Worm (Caenorhabditis elegans) whole organism, midembryonic: ENCODE data around the gene fbxb-19.

Experiments
- T22C8.4 ChIP-seq: fragments of 200-800 bp; sonication (Bioruptor generic); IDR thresholded peaks from 2 replicates; pipeline ENCODE4 v1.3.6; 2022; ENCODE audit warnings: missing genetic modification characterization, missing compliant biosample characterization
- cog-1 ChIP-seq: sonication (generic microtip); optimal IDR thresholded peaks from 2 replicates; lab custom pipeline; 2016; ENCODE audit warnings: missing genetic modification characterization, missing compliant biosample characterization
- flt-1 ChIP-seq: fragments of 200-800 bp; sonication (Bioruptor generic); IDR thresholded peaks from 2 replicates; pipeline ENCODE4 v1.3.6; 2022; ENCODE audit warnings: missing genetic modification characterization, missing compliant biosample characterization
- klf-2 ChIP-seq: fragments of 200-800 bp; sonication (Bioruptor generic); conservative IDR thresholded peaks from 2 replicates; pipeline ENCODE4 v1.3.6; 2022; ENCODE audit warnings: missing genetic modification reagents, missing genetic modification characterization, missing compliant biosample characterization
- med-1 ChIP-seq: sonication (generic microtip); optimal IDR thresholded peaks from 2 replicates; lab custom pipeline; 2017; ENCODE audit warnings: missing genetic modification characterization, mild to moderate bottlenecking, missing compliant biosample characterization, antibody characterized with exemption, missing genetic modification reagents; ENCODE audit not compliant: insufficient read depth
- ref-1 ChIP-seq: fragments of 200-800 bp; sonication (Bioruptor generic); conservative IDR thresholded peaks from 2 replicates; pipeline ENCODE4 v1.3.6; 2022; ENCODE audit warnings: missing genetic modification reagents, missing genetic modification characterization, missing compliant biosample characterization
- ztf-23 ChIP-seq: fragments of 200-800 bp; sonication (Bioruptor generic); IDR thresholded peaks from 2 replicates; pipeline ENCODE4 v1.3.6; 2022; ENCODE audit warnings: missing genetic modification reagents, missing genetic modification characterization, missing compliant biosample characterization
- ztf-29 ChIP-seq: fragments of 200-800 bp; sonication (Bioruptor generic); IDR thresholded peaks from 2 replicates; pipeline ENCODE4 v1.3.6; 2022; ENCODE audit warnings: missing genetic modification reagents, missing genetic modification characterization, missing compliant biosample characterization

DNA sequence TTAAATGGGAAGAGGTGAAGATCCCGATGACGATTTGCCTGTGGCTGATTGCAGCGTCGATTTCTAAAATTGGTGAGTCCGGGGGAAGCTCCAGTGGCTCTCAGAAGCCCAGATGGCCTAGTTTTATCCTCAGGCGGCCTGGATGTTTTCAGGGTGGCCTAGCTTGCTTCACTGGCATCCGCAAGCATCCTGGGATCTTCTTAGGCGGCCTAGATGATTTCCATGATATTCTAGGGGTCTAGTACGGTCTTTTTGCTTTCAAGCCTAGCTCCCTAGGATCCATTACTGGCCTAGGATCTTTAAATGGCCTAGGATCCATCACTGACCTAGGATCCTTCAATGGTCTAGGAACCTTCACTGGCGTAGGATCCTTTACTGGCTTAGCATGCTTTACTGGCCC lies 18.0 kb downstream of the fbxb-19 start:
- TF ChIP-seq ref-1 (GFP tag; lab: Robert Waterston, UW) (no peak), flt-1 (GFP tag; lab: Robert Waterston, UW) (no peak), med-1 (GFP tag; lab: Kevin White, UChicago) (no peak), klf-2 (GFP tag; lab: Robert Waterston, UW) (no peak), ztf-29 (GFP tag; lab: Robert Waterston, UW) (no peak), ztf-23 (no peak), T22C8.4 (GFP tag; lab: Robert Waterston, UW) (no peak), cog-1 (tag; lab: Kevin White, UChicago) (no peak)
